Worm (Caenorhabditis elegans) whole organism, L1 larva: ENCODE measurements around the gene srx-13.

Source experiments
- aha-1 ChIP-seq: fragments of 150-350 bp; optimal IDR thresholded peaks from 2 replicates; lab custom pipeline; 2014; ENCODE audit warnings: missing biosample characterization, missing genetic modification characterization
- ama-1 ChIP-seq: fragments of 150-350 bp; optimal IDR thresholded peaks from 2 replicates; lab custom pipeline; 2014
- dpl-1 ChIP-seq, 3 experiments: fragments of 150-350 bp in 2 of 3; sonication (generic microtip) in 1 of 3; optimal IDR thresholded peaks; 2 replicates each; lab custom pipeline; 2014 to 2017; ENCODE audit warnings: missing biosample characterization in 3 of 3, missing genetic modification characterization in 3 of 3, missing genetic modification reagents in 3 of 3
- ets-5 ChIP-seq: fragments of 200-800 bp; sonication (Bioruptor generic); IDR thresholded peaks from 2 replicates; pipeline ENCODE4 v1.3.6; 2022; ENCODE audit warnings: missing genetic modification characterization, missing compliant biosample characterization
- hlh-17 ChIP-seq: fragments of 200-800 bp; sonication (Bioruptor generic); optimal IDR thresholded peaks from 2 replicates; lab custom pipeline; 2018; ENCODE audit warnings: missing genetic modification characterization, mild to moderate bottlenecking, missing compliant biosample characterization, moderate library complexity, borderline replicate concordance
- lin-39 ChIP-seq: fragments of 150-350 bp; optimal IDR thresholded peaks from 2 replicates; lab custom pipeline; 2014; ENCODE audit warnings: missing biosample characterization, missing genetic modification reagents, missing genetic modification characterization
- nhr-237 ChIP-seq: fragments of 150-350 bp; optimal IDR thresholded peaks from 2 replicates; lab custom pipeline; 2014; ENCODE audit warnings: missing biosample characterization, missing genetic modification characterization
- zag-1 ChIP-seq: fragments of 150-350 bp; optimal IDR thresholded peaks from 2 replicates; lab custom pipeline; 2014; ENCODE audit warnings: missing biosample characterization, missing genetic modification characterization
- ztf-11 ChIP-seq, 2 experiments: sonication (generic microtip); optimal IDR thresholded peaks; 2 replicates each; lab custom pipeline; 2016 to 2017; ENCODE audit warnings: missing genetic modification characterization in 2 of 2, missing biosample characterization in 1 of 2, missing compliant biosample characterization in 1 of 2

DNA sequence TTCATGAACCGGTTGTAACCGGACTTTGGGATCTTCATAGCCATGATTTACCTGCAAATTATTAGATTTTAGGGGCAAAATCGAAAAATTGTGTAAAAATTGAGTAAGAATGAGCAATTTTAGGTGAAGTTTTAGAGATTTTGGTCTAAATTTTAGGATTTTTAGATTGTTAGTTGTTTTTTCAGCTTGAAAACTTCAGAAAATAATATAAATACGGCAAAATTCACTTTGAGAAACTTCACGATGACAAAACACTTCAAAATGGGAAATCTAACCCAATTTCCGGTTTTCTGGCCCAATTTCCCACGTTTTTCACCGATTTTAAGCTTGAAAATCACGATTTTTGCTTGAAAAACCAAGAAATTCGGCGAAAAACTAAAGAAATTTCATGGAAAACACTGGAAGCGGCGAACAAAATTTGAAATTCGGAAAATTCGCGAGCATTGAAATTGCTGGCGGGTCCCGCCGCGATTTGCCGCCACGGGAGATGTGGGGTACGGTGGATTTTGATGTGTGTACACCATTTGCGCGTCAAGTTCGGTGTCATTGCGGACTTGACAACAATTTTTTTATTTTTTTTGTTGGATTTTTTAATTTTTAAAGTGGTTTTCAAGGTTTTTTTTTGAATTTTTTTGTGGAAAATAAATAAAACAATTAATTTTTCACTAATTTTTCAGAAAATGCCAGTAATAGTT is 24.4 kb downstream of the srx-13 start, which contains the start of the genes cct-8 and Y55F3AR.2:
- TF ChIP-seq ztf-11 (tag; optimal IDR thresholded peaks at IDR 0.05; lab: Kevin White, UChicago) (peak in 1 of 2 experiments; percentile 92), aha-1 (tag; lab: Kevin White, UChicago) (peak; percentile 60), dpl-1 (GFP tag; optimal IDR thresholded peaks at IDR 0.05; lab: Kevin White, UChicago) (peak; percentile 90 to 92 (median 90)), nhr-237 (peak; percentile 78), lin-39 (tag; lab: Kevin White, UChicago) (peak; percentile 98), hlh-17 (GFP tag; lab: Kevin White, UChicago) (no peak), ets-5 (no peak), zag-1 (tag; lab: Kevin White, UChicago) (peak; percentile 62), ama-1 (lab: Kevin White, UChicago) (peak; percentile 81)
